Worm (Caenorhabditis elegans): Measurements from ENCODE around the gene Y65A5A.2.

Gene Y65A5A.2

ce11 chrIV:16388136-16388635, 23.6 kb upstream of the Y65A5A.2 start (continued):
- TF ChIP-seq ets-4 (tag; optimal IDR thresholded peaks at IDR 0.05) (no peak), pqm-1 (tag; optimal IDR thresholded peaks at IDR 0.05) (peak; percentile 20), madf-2 (tag; optimal IDR thresholded peaks at IDR 0.05) (no peak), K02D7.2 (tag; optimal IDR thresholded peaks at IDR 0.05) (peak; percentile 20), ceh-48 (tag; optimal IDR thresholded peaks at IDR 0.05) (peak; percentile 6), elt-2 (tag; optimal IDR thresholded peaks at IDR 0.05) (no peak), hlh-30 (tag; optimal IDR thresholded peaks at IDR 0.05; ENCODE audit: insufficient read depth) (no peak), sdc-2 (tag; optimal IDR thresholded peaks at IDR 0.05) (no peak), pax-1 (tag; optimal IDR thresholded peaks at IDR 0.05) (no peak), hlh-6 (tag; optimal IDR thresholded peaks at IDR 0.05) (peak; percentile 78), tbx-2 (tag; optimal IDR thresholded peaks at IDR 0.05) (peak; percentile 12), ceh-14 (tag; optimal IDR thresholded peaks at IDR 0.05) (no peak), nhr-232 (tag; optimal IDR thresholded peaks at IDR 0.05) (peak; percentile 26), ceh-45 (GFP tag; IDR thresholded peaks at IDR 0.05) (no peak), pros-1 (tag; optimal IDR thresholded peaks at IDR 0.05) (no peak), ceh-6 (GFP tag; optimal IDR thresholded peaks at IDR 0.05) (peak; percentile 71), ceh-24 (tag; optimal IDR thresholded peaks at IDR 0.05) (no peak), ceh-9 (tag; optimal IDR thresholded peaks at IDR 0.05) (no peak), ceh-18 (tag; optimal IDR thresholded peaks at IDR 0.05) (no peak), ref-2 (tag; optimal IDR thresholded peaks at IDR 0.05) (peak; percentile 60), rnt-1 (tag; optimal IDR thresholded peaks at IDR 0.05) (no peak), lim-6 (tag; optimal IDR thresholded peaks at IDR 0.05) (no peak), pat-9 (tag; optimal IDR thresholded peaks at IDR 0.05) (peak; percentile 37), ama-1 (optimal IDR thresholded peaks at IDR 0.05) (no peak), K09A11.1 (tag; optimal IDR thresholded peaks at IDR 0.05; ENCODE audit: insufficient read depth) (peak; percentile 18), C08G9.2 (tag; optimal IDR thresholded peaks at IDR 0.05) (peak; percentile 51), nfya-1 (tag; optimal IDR thresholded peaks at IDR 0.05) (peak; percentile 7), pha-4 (tag; optimal IDR thresholded peaks at IDR 0.05) (no peak), nhr-11 (tag; optimal IDR thresholded peaks at IDR 0.05) (no peak), fkh-10 (GFP tag; optimal IDR thresholded peaks at IDR 0.05) (no peak), fax-1 (tag; optimal IDR thresholded peaks at IDR 0.05) (no peak), hlh-15 (tag; optimal IDR thresholded peaks at IDR 0.05) (no peak)

- TF ChIP-seq pat-9 (tag; optimal IDR thresholded peaks at IDR 0.05) (peak; percentile 10), fkh-10 (GFP tag; optimal IDR thresholded peaks at IDR 0.05) (no peak), C38D4.7 (GFP tag; optimal IDR thresholded peaks at IDR 0.05) (peak; percentile 28), madf-2 (tag; optimal IDR thresholded peaks at IDR 0.05) (peak; percentile 11), ceh-24 (tag; optimal IDR thresholded peaks at IDR 0.05) (no peak), C08G9.2 (tag; optimal IDR thresholded peaks at IDR 0.05) (no peak), ceh-19 (GFP tag; optimal IDR thresholded peaks at IDR 0.05) (no peak), dve-1 (tag; optimal IDR thresholded peaks at IDR 0.05) (peak; percentile 1), ceh-18 (tag; optimal IDR thresholded peaks at IDR 0.05) (peak; percentile 49), ttx-3 (tag; optimal IDR thresholded peaks at IDR 0.05) (no peak), unc-86 (tag; optimal IDR thresholded peaks at IDR 0.05) (peak; percentile 17), hlh-8 (tag; optimal IDR thresholded peaks at IDR 0.05) (no peak), nhr-232 (tag; optimal IDR thresholded peaks at IDR 0.05) (peak; percentile 15), pha-2 (tag; optimal IDR thresholded peaks at IDR 0.05) (peak; percentile 10), ceh-45 (GFP tag; IDR thresholded peaks at IDR 0.05) (no peak), K09A11.1 (tag; optimal IDR thresholded peaks at IDR 0.05; ENCODE audit: insufficient read depth) (no peak), tbx-2 (tag; optimal IDR thresholded peaks at IDR 0.05) (peak; percentile 33), ceh-6 (GFP tag; optimal IDR thresholded peaks at IDR 0.05) (peak; percentile 14), pax-1 (tag; optimal IDR thresholded peaks at IDR 0.05) (no peak)
Measured at ce11 chrIV:16388856-16389461, 22.9 kb upstream of the Y65A5A.2 start.

Measured in whole organism, late embryonic.